In the genomic region with DNA sequence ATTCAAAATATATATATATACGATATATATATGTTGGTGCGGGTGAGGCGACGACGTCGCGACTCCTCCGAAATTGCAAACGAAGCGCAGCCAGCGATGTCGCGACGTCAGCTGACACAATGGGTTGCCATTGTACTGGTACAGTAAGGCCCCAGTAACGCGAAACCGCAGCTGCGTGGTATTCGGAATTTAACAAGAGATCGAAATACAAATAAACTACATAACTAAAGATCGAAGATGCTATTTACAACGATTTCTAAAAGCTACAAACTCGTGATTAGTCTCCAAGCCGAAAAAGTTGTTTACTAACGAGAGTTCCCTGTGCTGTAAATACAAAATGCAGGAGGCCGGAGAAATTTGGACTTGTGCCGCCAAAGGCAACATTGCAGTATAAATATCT, we compare ENCODE assay signal across 2 fruit fly cellular contexts.
TF ChIP-seq lines count a peak whose summit lies in the region.

No protein-coding gene starts in this region.

TF ChIP-seq in whole organism, embryonic, 481 proteins besides CTCF, POLR2A, EP300 and RAD21 (continued from another document and continues in another):
- TF ChIP-seq CG10209 (GFP tag; optimal IDR thresholded peaks at IDR 0.05; lab: Kevin White, UChicago) (peak; percentile 63), sna (GFP tag; IDR thresholded peaks at IDR 0.05; lab: Robert Waterston, UW; ENCODE audit: partially characterized antibody) (no peak), dm (GFP tag; optimal IDR thresholded peaks at IDR 0.05; lab: Kevin White, UChicago) (no peak), ase (GFP tag; IDR thresholded peaks at IDR 0.05; lab: Robert Waterston, UW) (peak; percentile 81), CG2116 (GFP tag; optimal IDR thresholded peaks at IDR 0.05; lab: Kevin White, UChicago) (peak; percentile 19), CG12391 (tag; optimal IDR thresholded peaks at IDR 0.05; lab: Kevin White, UChicago) (peak; percentile 76), ham (GFP tag; IDR thresholded peaks at IDR 0.05; lab: Robert Waterston, UW) (no peak), CG12942 (GFP tag; optimal IDR thresholded peaks at IDR 0.05; lab: Kevin White, UChicago) (peak; percentile 55), CG7987 (GFP tag; optimal IDR thresholded peaks at IDR 0.05; lab: Kevin White, UChicago) (no peak), tll (GFP tag; optimal IDR thresholded peaks at IDR 0.05; lab: Kevin White, UChicago) (no peak), bsh (GFP tag; optimal IDR thresholded peaks at IDR 0.05; lab: Kevin White, UChicago) (peak; percentile 85 to 89), dysf (GFP tag; IDR thresholded peaks at IDR 0.05; lab: Robert Waterston, UW) (peak; percentile 76), CG6654 (GFP tag; optimal IDR thresholded peaks at IDR 0.05; lab: Kevin White, UChicago) (peak; percentile 37), CHES-1-like (GFP tag; optimal IDR thresholded peaks at IDR 0.05; lab: Kevin White, UChicago) (peak; percentile 21), Myb (GFP tag; optimal IDR thresholded peaks at IDR 0.05; lab: Kevin White, UChicago) (peak; percentile 11), CG6791 (GFP tag; IDR thresholded peaks at IDR 0.05; lab: Robert Waterston, UW; ENCODE audit: partially characterized antibody) (no peak), Tbp (GFP tag; optimal IDR thresholded peaks at IDR 0.05; lab: Kevin White, UChicago) (no peak), sob (GFP tag; IDR thresholded peaks at IDR 0.05; lab: Robert Waterston, UW) (peak; percentile 72), CG5953 (GFP tag; IDR thresholded peaks at IDR 0.05; lab: Robert Waterston, UW) (peak; percentile 79), CG8290 (GFP tag; optimal IDR thresholded peaks at IDR 0.05; lab: Kevin White, UChicago) (peak; percentile 50), CG8290 (tag; optimal IDR thresholded peaks at IDR 0.05; lab: Kevin White, UChicago) (peak in 1 of 2 experiments; percentile 68), pros (GFP tag; optimal IDR thresholded peaks at IDR 0.05; lab: Kevin White, UChicago) (no peak), CG9817 (tag; optimal IDR thresholded peaks at IDR 0.05; lab: Kevin White, UChicago) (peak; percentile 58), PHDP (tag; optimal IDR thresholded peaks at IDR 0.05; lab: Kevin White, UChicago) (peak; percentile 72), hbn (GFP tag; IDR thresholded peaks at IDR 0.05; lab: Robert Waterston, UW; ENCODE audit: partially characterized antibody) (no peak), CG6689 (GFP tag; IDR thresholded peaks at IDR 0.05; lab: Robert Waterston, UW) (peak; percentile 82), HLH4C (GFP tag; IDR thresholded peaks at IDR 0.05; lab: Robert Waterston, UW; ENCODE audit: partially characterized antibody) (no peak), CG7372 (GFP tag; IDR thresholded peaks at IDR 0.05; lab: Robert Waterston, UW) (0 out of 2 replicates have a peak, but pooled peaks have one; percentile 36), MBD-R2 (GFP tag; IDR thresholded peaks at IDR 0.05; lab: Robert Waterston, UW) (peak; percentile 43; the same call in 1 of the 2 replicates), ttk (GFP tag; IDR thresholded peaks at IDR 0.05; lab: Robert Waterston, UW) (peak; percentile 65), Max (GFP tag; optimal IDR thresholded peaks at IDR 0.05; lab: Kevin White, UChicago) (peak; percentile 39), wek (GFP tag; optimal IDR thresholded peaks at IDR 0.05; lab: Kevin White, UChicago) (peak; percentile 34), CG31365 (tag; optimal IDR thresholded peaks at IDR 0.05; lab: Kevin White, UChicago) (peak; percentile 18), Jarid2 (GFP tag; optimal IDR thresholded peaks at IDR 0.05; lab: Kevin White, UChicago) (peak; percentile 16), btn (GFP tag; optimal IDR thresholded peaks at IDR 0.05; lab: Kevin White, UChicago) (peak; percentile 50), slp2 (GFP tag; optimal IDR thresholded peaks at IDR 0.05; lab: Kevin White, UChicago) (peak; percentile 39), CG3407 (GFP tag; optimal IDR thresholded peaks at IDR 0.05; lab: Kevin White, UChicago) (peak; percentile 73), CG15269 (tag; optimal IDR thresholded peaks at IDR 0.05; lab: Kevin White, UChicago) (peak; percentile 75), Lhr (GFP tag; optimal IDR thresholded peaks at IDR 0.05; lab: Kevin White, UChicago) (peak; percentile 11), CG7786 (GFP tag; optimal IDR thresholded peaks at IDR 0.05; lab: Kevin White, UChicago) (peak; percentile 66), kni (GFP tag; optimal IDR thresholded peaks at IDR 0.05; lab: Kevin White, UChicago) (no peak), abd-A (tag; optimal IDR thresholded peaks at IDR 0.05; lab: Kevin White, UChicago) (no peak), Hmx (GFP tag; optimal IDR thresholded peaks at IDR 0.05; lab: Kevin White, UChicago) (no peak), CG4854 (GFP tag; optimal IDR thresholded peaks at IDR 0.05; lab: Kevin White, UChicago) (no peak), salm (tag; optimal IDR thresholded peaks at IDR 0.05; lab: Kevin White, UChicago) (peak; percentile 45), CG3838 (GFP tag; optimal IDR thresholded peaks at IDR 0.05; lab: Kevin White, UChicago) (no peak), CG16815 (GFP tag; optimal IDR thresholded peaks at IDR 0.05; lab: Kevin White, UChicago) (peak; percentile 60), Ets65A (GFP tag; lab: Kevin White, UChicago) (peak; percentile 94), Dek (tag; optimal IDR thresholded peaks at IDR 0.05; lab: Kevin White, UChicago) (no peak), E2f2 (GFP tag; IDR thresholded peaks at IDR 0.05; lab: Robert Waterston, UW) (peak; percentile 48; the same call in 1 of the 2 replicates), CG2129 (GFP tag; IDR thresholded peaks at IDR 0.05; lab: Robert Waterston, UW; ENCODE audit: partially characterized antibody) (no peak), Ravus (GFP tag; IDR thresholded peaks at IDR 0.05; lab: Robert Waterston, UW) (peak; percentile 25), psq (GFP tag; optimal IDR thresholded peaks at IDR 0.05; lab: Kevin White, UChicago) (no peak), CG6272 (GFP tag; IDR thresholded peaks at IDR 0.05; lab: Robert Waterston, UW) (peak; percentile 46; the same call in 1 of the 2 replicates), CG32767 (GFP tag; IDR thresholded peaks at IDR 0.05; lab: Robert Waterston, UW) (peak; percentile 69), ab (GFP tag; optimal IDR thresholded peaks at IDR 0.05; lab: Kevin White, UChicago) (peak; percentile 44), H2.0 (GFP tag; IDR thresholded peaks at IDR 0.05; lab: Robert Waterston, UW) (peak; percentile 81), seq (GFP tag; IDR thresholded peaks at IDR 0.05; lab: Robert Waterston, UW) (peak; percentile 52; the same call in 1 of the 2 replicates), ken (GFP tag; IDR thresholded peaks at IDR 0.05; lab: Robert Waterston, UW) (peak; percentile 82; the same call in 2 of the 3 replicates), Ssrp (tag; optimal IDR thresholded peaks at IDR 0.05; lab: Kevin White, UChicago) (peak; percentile 81), CG9609 (GFP tag; optimal IDR thresholded peaks at IDR 0.05; lab: Kevin White, UChicago) (peak; percentile 62), CG1233 (GFP tag; optimal IDR thresholded peaks at IDR 0.05; lab: Kevin White, UChicago) (peak; percentile 68)

TF ChIP-seq in whole organism, prepupa, 60 proteins besides CTCF, POLR2A, EP300 and RAD21 (continued from another document):
- TF ChIP-seq cyc (GFP tag; optimal IDR thresholded peaks at IDR 0.05; lab: Kevin White, UChicago) (peak; percentile 98), fkh (GFP tag; optimal IDR thresholded peaks at IDR 0.05; lab: Kevin White, UChicago) (no peak), Sox14 (GFP tag; optimal IDR thresholded peaks at IDR 0.05; lab: Kevin White, UChicago) (peak; percentile 98), Ets21C (GFP tag; optimal IDR thresholded peaks at IDR 0.05; lab: Kevin White, UChicago) (peak; percentile 96), salr (GFP tag; optimal IDR thresholded peaks at IDR 0.05; lab: Kevin White, UChicago) (peak; percentile 88 to 92), CG11294 (GFP tag; IDR thresholded peaks at IDR 0.05; lab: Robert Waterston, UW) (peak; percentile 88), CG31627 (GFP tag; optimal IDR thresholded peaks at IDR 0.05; lab: Kevin White, UChicago) (peak; percentile 98), CG8319 (GFP tag; optimal IDR thresholded peaks at IDR 0.05; lab: Kevin White, UChicago) (peak; percentile 79), CG3919 (GFP tag; optimal IDR thresholded peaks at IDR 0.05; lab: Kevin White, UChicago) (peak; percentile 97), acj6 (GFP tag; optimal IDR thresholded peaks at IDR 0.05; lab: Kevin White, UChicago) (peak; percentile 98), Eip93F (GFP tag; optimal IDR thresholded peaks at IDR 0.05; lab: Kevin White, UChicago) (peak; percentile 91)
TF ChIP-seq in whole organism, prepupa: peak in this region for 59.
